Fruit fly (Drosophila melanogaster) whole organism, prepupa: ENCODE data around the gene CG32944.

ENCODE experiments used
- CG11762 ChIP-seq: fragments of 200-800 bp; sonication (Bioruptor generic); optimal IDR thresholded peaks from 3 replicates; lab custom pipeline; 2016; ENCODE audit warnings: missing biosample characterization, missing genetic modification characterization; ENCODE audit not compliant: insufficient read depth
- CG16779 ChIP-seq: fragments of 200-800 bp; sonication (Bioruptor generic); optimal IDR thresholded peaks from 3 replicates; lab custom pipeline; 2017; ENCODE audit warnings: missing biosample characterization, mild to moderate bottlenecking, missing genetic modification characterization
- CG8319 ChIP-seq: fragments of 200-800 bp; sonication (Bioruptor generic); optimal IDR thresholded peaks from 3 replicates; lab custom pipeline; 2016; ENCODE audit warnings: missing biosample characterization, missing genetic modification characterization
- Ets21C ChIP-seq: fragments of 200-800 bp; sonication (Bioruptor generic); optimal IDR thresholded peaks from 3 replicates; lab custom pipeline; 2016; ENCODE audit warnings: missing biosample characterization, missing genetic modification characterization
- Gug ChIP-seq: fragments of 200-800 bp; sonication (Bioruptor generic); IDR thresholded peaks from 2 replicates; pipeline ENCODE4 v1.3.6; 2022; ENCODE audit warnings: missing biosample characterization, missing genetic modification characterization
- Hr38 ChIP-seq: sonication (Bioruptor generic); optimal IDR thresholded peaks from 2 replicates; lab custom pipeline; 2016; ENCODE audit warnings: missing biosample characterization, missing genetic modification characterization
- lz ChIP-seq: fragments of 200-800 bp; sonication (Bioruptor generic); optimal IDR thresholded peaks from 3 replicates; lab custom pipeline; 2016; ENCODE audit warnings: missing biosample characterization, missing genetic modification characterization

dm6 chr3R:4457625-4458024 lies 38.2 kb upstream of the CG32944 start:
- TF ChIP-seq CG8319 (GFP tag; lab: Kevin White, UChicago) = no peak
- no peak for TF ChIP-seq lz (GFP tag; lab: Kevin White, UChicago)
- TF ChIP-seq CG11762 (GFP tag; lab: Kevin White, UChicago) = no peak
- no peak for TF ChIP-seq Ets21C (GFP tag; lab: Kevin White, UChicago)
- TF ChIP-seq Hr38 (GFP tag; lab: Kevin White, UChicago) = no peak
- no peak for TF ChIP-seq Gug
- no peak for TF ChIP-seq CG16779 (tag; lab: Kevin White, UChicago)
